Fruit fly (Drosophila melanogaster) whole organism, prepupa: Measurements from ENCODE around the gene CG9106.

ENCODE experiments used
- CG16779 ChIP-seq: fragments of 200-800 bp; sonication (Bioruptor generic); optimal IDR thresholded peaks from 3 replicates; lab custom pipeline; 2017; ENCODE audit warnings: missing biosample characterization, mild to moderate bottlenecking, missing genetic modification characterization
- CG6854 ChIP-seq: fragments of 200-800 bp; sonication (Bioruptor generic); optimal IDR thresholded peaks from 2 replicates; lab custom pipeline; 2017; ENCODE audit warnings: missing biosample characterization, mild to moderate bottlenecking, missing genetic modification characterization
- CG7368 ChIP-seq: fragments of 200-800 bp; sonication (Bioruptor generic); optimal IDR thresholded peaks from 3 replicates; lab custom pipeline; 2016; ENCODE audit warnings: missing biosample characterization, missing genetic modification characterization
- CG8632 ChIP-seq: fragments of 200-800 bp; sonication (Bioruptor generic); optimal IDR thresholded peaks from 3 replicates; lab custom pipeline; 2016; ENCODE audit warnings: missing biosample characterization, missing genetic modification characterization
- achi ChIP-seq: fragments of 200-800 bp; sonication (Bioruptor generic); optimal IDR thresholded peaks from 3 replicates; lab custom pipeline; 2016; ENCODE audit warnings: missing biosample characterization, missing genetic modification characterization
- ss ChIP-seq, 2 experiments: fragments of 200-800 bp; sonication (Bioruptor generic); optimal IDR thresholded peaks; 2 replicates in 1 of 2; 3 replicates in 1 of 2; lab custom pipeline; 2017 to 2018; ENCODE audit warnings: mild to moderate bottlenecking in 2 of 2, missing biosample characterization in 2 of 2, missing genetic modification characterization in 2 of 2, moderate library complexity in 1 of 2

- TF ChIP-seq CG6854 (GFP tag; lab: Kevin White, UChicago) = no peak
- TF ChIP-seq ss (GFP tag; optimal IDR thresholded peaks at IDR 0.05; lab: Kevin White, UChicago) = no peak
- no peak for TF ChIP-seq CG8632 (GFP tag; lab: Kevin White, UChicago)
- no peak for TF ChIP-seq achi (GFP tag; lab: Kevin White, UChicago)
- TF ChIP-seq CG16779 (tag; lab: Kevin White, UChicago) = no peak
- no peak for TF ChIP-seq CG7368 (GFP tag; lab: Kevin White, UChicago)
These were observed 51.1 kb downstream of the CG9106 start, which contains the start of gene CG43075 for dm6 chrX:15221076-15221475.
